Fruit fly (Drosophila melanogaster) whole organism, embryonic: Measurements from ENCODE around the gene AP-2mu.
A peak's percentile ranks its signal among the peaks of the same experiment; 100 is the strongest.

Experiments
- ATbp ChIP-seq: fragments of 200-800 bp; sonication (Bioruptor generic); optimal IDR thresholded peaks from 2 replicates; lab custom pipeline; 2017; ENCODE audit warnings: missing biosample characterization, mild to moderate bottlenecking, missing genetic modification characterization, missing genetic modification reagents
- CG10209 ChIP-seq: fragments of 200-800 bp; sonication (Bioruptor generic); optimal IDR thresholded peaks from 3 replicates; lab custom pipeline; 2017; ENCODE audit warnings: missing biosample characterization, mild to moderate bottlenecking, missing genetic modification characterization, missing genetic modification reagents
- CG10267 ChIP-seq: fragments of 200-800 bp; sonication (Bioruptor generic); optimal IDR thresholded peaks from 2 replicates; lab custom pipeline; 2018; ENCODE audit warnings: missing biosample characterization, mild to moderate bottlenecking, missing genetic modification characterization, moderate library complexity
- CG11456 ChIP-seq: fragments of 200-800 bp; sonication (Bioruptor generic); IDR thresholded peaks from 3 replicates; pipeline ENCODE4 v1.3.6; 2022; ENCODE audit warnings: missing biosample characterization, missing genetic modification characterization
- CG11696 ChIP-seq: fragments of 200-800 bp; sonication (Bioruptor generic); IDR thresholded peaks from 2 replicates; pipeline ENCODE4 v1.3.6; 2022; ENCODE audit warnings: missing biosample characterization, missing genetic modification characterization
- CG11723 ChIP-seq: fragments of 200-800 bp; sonication (Bioruptor generic); optimal IDR thresholded peaks from 2 replicates; lab custom pipeline; 2017; ENCODE audit warnings: missing biosample characterization, mild to moderate bottlenecking, missing genetic modification characterization
- CG12219 ChIP-seq: fragments of 200-800 bp; sonication (Bioruptor generic); optimal IDR thresholded peaks from 3 replicates; lab custom pipeline; 2018; ENCODE audit warnings: missing biosample characterization, mild to moderate bottlenecking, missing genetic modification characterization
- CG12299 ChIP-seq: fragments of 200-800 bp; sonication (Bioruptor generic); optimal IDR thresholded peaks from 2 replicates; lab custom pipeline; 2018; ENCODE audit warnings: missing biosample characterization, mild to moderate bottlenecking, missing genetic modification characterization
- CG12391 ChIP-seq: fragments of 200-800 bp; sonication (Bioruptor generic); optimal IDR thresholded peaks from 3 replicates; lab custom pipeline; 2018; ENCODE audit warnings: missing biosample characterization, mild to moderate bottlenecking, missing genetic modification characterization, moderate library complexity
- CG13775 ChIP-seq: fragments of 200-800 bp; sonication (Bioruptor generic); optimal IDR thresholded peaks from 3 replicates; lab custom pipeline; 2017; ENCODE audit warnings: missing biosample characterization, mild to moderate bottlenecking, missing genetic modification characterization
- CG15011 ChIP-seq: fragments of 200-800 bp; sonication (Bioruptor generic); optimal IDR thresholded peaks from 3 replicates; lab custom pipeline; 2018; ENCODE audit warnings: missing biosample characterization, mild to moderate bottlenecking, missing genetic modification characterization
- CG15696 ChIP-seq: fragments of 200-800 bp; sonication (Bioruptor generic); optimal IDR thresholded peaks from 2 replicates; lab custom pipeline; 2019; ENCODE audit warnings: missing biosample characterization, mild to moderate bottlenecking, missing genetic modification characterization, moderate library complexity
- CG17612 ChIP-seq: fragments of 200-800 bp; sonication (Bioruptor generic); IDR thresholded peaks from 2 replicates; pipeline ENCODE4 v1.3.6; 2022; ENCODE audit warnings: missing biosample characterization, missing genetic modification characterization
- CG34376 ChIP-seq: fragments of 200-800 bp; sonication (Bioruptor generic); optimal IDR thresholded peaks from 2 replicates; lab custom pipeline; 2018; ENCODE audit warnings: missing biosample characterization, mild to moderate bottlenecking, missing genetic modification characterization
- CG34422 ChIP-seq: fragments of 200-800 bp; sonication (Bioruptor generic); IDR thresholded peaks from 3 replicates; pipeline ENCODE4 v1.3.6; 2022; ENCODE audit warnings: missing biosample characterization, missing genetic modification characterization
- CG4854 ChIP-seq: fragments of 200-800 bp; sonication (Bioruptor generic); optimal IDR thresholded peaks from 2 replicates; lab custom pipeline; 2016; ENCODE audit warnings: missing biosample characterization, missing genetic modification characterization, inconsistent platforms
- CG6689 ChIP-seq: fragments of 200-800 bp; sonication (Bioruptor generic); IDR thresholded peaks from 2 replicates; pipeline ENCODE4 v1.3.6; 2022; ENCODE audit warnings: missing biosample characterization, missing genetic modification characterization
- CG7839 ChIP-seq: fragments of 200-800 bp; sonication (Bioruptor generic); optimal IDR thresholded peaks from 3 replicates; lab custom pipeline; 2018; ENCODE audit warnings: missing biosample characterization, mild to moderate bottlenecking, missing genetic modification characterization, moderate library complexity
- CG9215 ChIP-seq: fragments of 200-800 bp; sonication (Bioruptor generic); IDR thresholded peaks from 2 replicates; pipeline ENCODE4 v1.3.6; 2022; ENCODE audit warnings: missing biosample characterization, missing genetic modification characterization
- CoRest ChIP-seq: fragments of 200-800 bp; sonication (Bioruptor generic); optimal IDR thresholded peaks from 3 replicates; lab custom pipeline; 2018; ENCODE audit warnings: missing biosample characterization, mild to moderate bottlenecking, missing genetic modification characterization, moderate library complexity
- D ChIP-seq, 2 experiments: fragments of 200-800 bp in 1 of 2; fragments of >200 bp in 1 of 2; sonication (Bioruptor generic) in 1 of 2; optimal IDR thresholded peaks; 2 replicates in 1 of 2; 3 replicates in 1 of 2; lab custom pipeline; 2017; ENCODE audit warnings: mild to moderate bottlenecking in 1 of 2, missing biosample characterization in 1 of 2, missing genetic modification characterization in 1 of 2, missing genetic modification reagents in 1 of 2
- Dp ChIP-seq: fragments of 200-800 bp; sonication (Bioruptor generic); optimal IDR thresholded peaks from 2 replicates; lab custom pipeline; 2018; ENCODE audit warnings: missing biosample characterization, mild to moderate bottlenecking, missing genetic modification characterization, moderate library complexity
- GATAe ChIP-seq: fragments of 200-800 bp; sonication (Bioruptor generic); conservative IDR thresholded peaks from 2 replicates; pipeline ENCODE4 v1.3.6; 2022; ENCODE audit warnings: missing biosample characterization, missing genetic modification characterization
- HmgD ChIP-seq: fragments of 200-800 bp; sonication (Bioruptor generic); optimal IDR thresholded peaks from 3 replicates; lab custom pipeline; 2016; ENCODE audit warnings: missing biosample characterization, missing genetic modification characterization
- Kr ChIP-seq: fragments of 200-800 bp; sonication (Bioruptor generic); optimal IDR thresholded peaks from 2 replicates; lab custom pipeline; 2017; ENCODE audit warnings: missing biosample characterization, mild to moderate bottlenecking, missing genetic modification characterization
- MESR4 ChIP-seq: fragments of 200-800 bp; sonication (Bioruptor generic); optimal IDR thresholded peaks from 2 replicates; lab custom pipeline; 2018; ENCODE audit warnings: missing biosample characterization, mild to moderate bottlenecking, missing genetic modification characterization, moderate library complexity
- NK7.1 ChIP-seq: fragments of 200-800 bp; sonication (Bioruptor generic); optimal IDR thresholded peaks from 3 replicates; lab custom pipeline; 2016; ENCODE audit warnings: missing biosample characterization, missing genetic modification characterization
- bowl ChIP-seq: fragments of 200-800 bp; sonication (Bioruptor generic); IDR thresholded peaks from 2 replicates; pipeline ENCODE4 v1.3.6; 2022; ENCODE audit warnings: missing biosample characterization, missing genetic modification characterization
- disco-r ChIP-seq: fragments of 200-800 bp; sonication (Bioruptor generic); optimal IDR thresholded peaks from 2 replicates; lab custom pipeline; 2016; ENCODE audit warnings: missing biosample characterization, missing genetic modification characterization
- dmrt99B ChIP-seq: fragments of 200-800 bp; sonication (Bioruptor generic); optimal IDR thresholded peaks from 2 replicates; lab custom pipeline; 2018; ENCODE audit warnings: missing biosample characterization, mild to moderate bottlenecking, missing genetic modification characterization, moderate library complexity
- emc ChIP-seq: fragments of 200-800 bp; sonication (Bioruptor generic); optimal IDR thresholded peaks from 2 replicates; lab custom pipeline; 2016; ENCODE audit warnings: missing biosample characterization, missing genetic modification characterization
- fd102C ChIP-seq: fragments of 200-800 bp; sonication (Bioruptor generic); optimal IDR thresholded peaks from 2 replicates; lab custom pipeline; 2018; ENCODE audit warnings: missing biosample characterization, mild to moderate bottlenecking, missing genetic modification characterization, moderate library complexity
- gcm2 ChIP-seq: fragments of 200-800 bp; sonication (Bioruptor generic); optimal IDR thresholded peaks from 2 replicates; lab custom pipeline; 2016; ENCODE audit warnings: missing biosample characterization, missing genetic modification characterization
- her ChIP-seq: fragments of 200-800 bp; sonication (Bioruptor generic); optimal IDR thresholded peaks from 2 replicates; lab custom pipeline; 2016; ENCODE audit warnings: missing biosample characterization, missing genetic modification characterization
- jing ChIP-seq: fragments of 200-800 bp; sonication (Bioruptor generic); optimal IDR thresholded peaks from 2 replicates; lab custom pipeline; 2018; ENCODE audit warnings: missing biosample characterization, mild to moderate bottlenecking, missing genetic modification characterization
- jumu ChIP-seq: fragments of 200-800 bp; sonication (Bioruptor generic); optimal IDR thresholded peaks from 3 replicates; lab custom pipeline; 2016; ENCODE audit warnings: missing biosample characterization, missing genetic modification characterization
- mirr ChIP-seq: fragments of 200-800 bp; sonication (Bioruptor generic); optimal IDR thresholded peaks from 3 replicates; lab custom pipeline; 2018; ENCODE audit warnings: missing biosample characterization, mild to moderate bottlenecking, missing genetic modification characterization
- onecut ChIP-seq: fragments of 200-800 bp; sonication (Bioruptor generic); IDR thresholded peaks from 2 replicates; pipeline ENCODE4 v1.3.6; 2022; ENCODE audit warnings: missing biosample characterization, missing genetic modification characterization
- pan ChIP-seq, 4 experiments: fragments of >200 bp in 3 of 4; fragments of 200-800 bp in 1 of 4; sonication (Bioruptor generic) in 1 of 4; optimal IDR thresholded peaks in 3 of 4; IDR thresholded peaks in 1 of 4; 2 replicates each; pipeline versions ENCODE4 v1.3.6 to Lab custom; 2017 to 2022; ENCODE audit warnings: missing biosample characterization in 2 of 4, missing genetic modification characterization in 2 of 4, mixed read lengths in 1 of 4
- sisA ChIP-seq: fragments of 200-800 bp; sonication (Bioruptor generic); IDR thresholded peaks from 2 replicates; pipeline ENCODE4 v1.3.6; 2022; ENCODE audit warnings: missing biosample characterization, missing genetic modification characterization
- stc ChIP-seq: fragments of 200-800 bp; sonication (Bioruptor generic); IDR thresholded peaks from 2 replicates; pipeline ENCODE4 v1.3.6; 2022; ENCODE audit warnings: missing biosample characterization, missing genetic modification characterization
- tin ChIP-seq: fragments of 200-800 bp; sonication (Bioruptor generic); optimal IDR thresholded peaks from 3 replicates; lab custom pipeline; 2016; ENCODE audit warnings: missing biosample characterization, missing genetic modification characterization
- tll ChIP-seq, 2 experiments: fragments of 200-800 bp in 1 of 2; fragments of >200 bp in 1 of 2; sonication (Bioruptor generic) in 1 of 2; optimal IDR thresholded peaks; 2 replicates each; lab custom pipeline; 2017 to 2019; ENCODE audit warnings: missing biosample characterization in 2 of 2, missing genetic modification characterization in 2 of 2, mild to moderate bottlenecking in 1 of 2, moderate library complexity in 1 of 2
- ttk ChIP-seq: fragments of 200-800 bp; sonication (Bioruptor generic); IDR thresholded peaks from 2 replicates; pipeline ENCODE4 v2.1.2; 2022; ENCODE audit warnings: missing biosample characterization, missing genetic modification characterization
- twi ChIP-seq: fragments of 200-800 bp; optimal IDR thresholded peaks from 2 replicates; lab custom pipeline; 2019; ENCODE audit warnings: missing biosample characterization, mild to moderate bottlenecking, missing genetic modification characterization, moderate library complexity
- vfl ChIP-seq: fragments of 200-800 bp; sonication (Bioruptor generic); optimal IDR thresholded peaks from 2 replicates; lab custom pipeline; 2016; ENCODE audit warnings: missing biosample characterization, missing genetic modification characterization
- vnd ChIP-seq: fragments of 200-800 bp; sonication (Bioruptor generic); IDR thresholded peaks from 3 replicates; pipeline ENCODE4 v1.3.6; 2022; ENCODE audit warnings: missing biosample characterization, missing genetic modification characterization; ENCODE audit not compliant: partially characterized antibody

AP-2mu gene

dm6 chr3R:22468829-22469487 lies 6.7 kb downstream of the AP-2mu start (continued):
- TF ChIP-seq CG9215, result peak; percentile 85
- TF ChIP-seq ttk (GFP tag; lab: Robert Waterston, UW), result peak; percentile 74
- TF ChIP-seq ATbp (GFP tag; lab: Kevin White, UChicago), result peak; percentile 86
- no peak for TF ChIP-seq CG4854 (GFP tag; lab: Kevin White, UChicago)
- TF ChIP-seq HmgD (GFP tag; lab: Kevin White, UChicago), result peak; percentile 42
- no peak for TF ChIP-seq vnd (GFP tag; lab: Robert Waterston, UW)
- TF ChIP-seq Kr, result no peak
- peak; percentile 78 for TF ChIP-seq stc
- TF ChIP-seq CG17612 (GFP tag; lab: Robert Waterston, UW), result peak; percentile 31; the same call in 1 of the 2 replicates
- peak; percentile 57 for TF ChIP-seq disco-r (GFP tag; lab: Kevin White, UChicago)
- peak; percentile 83 for TF ChIP-seq tin (GFP tag; lab: Kevin White, UChicago)
- peak; percentile 89 for TF ChIP-seq jumu (GFP tag; lab: Kevin White, UChicago)
- peak; percentile 81 for TF ChIP-seq onecut (GFP tag; lab: Robert Waterston, UW)
- peak; percentile 90 for TF ChIP-seq her
- peak; percentile 83 for TF ChIP-seq sisA (GFP tag; lab: Robert Waterston, UW)
- TF ChIP-seq jing (GFP tag; lab: Kevin White, UChicago), result peak; percentile 64
- TF ChIP-seq CG12299 (tag; lab: Kevin White, UChicago), result peak; percentile 81
- TF ChIP-seq MESR4, result peak; percentile 13
- peak; percentile 85 for TF ChIP-seq CG12219
- TF ChIP-seq CG15011 (GFP tag; lab: Kevin White, UChicago), result peak; percentile 81
- peak; percentile 64 for TF ChIP-seq CG11723
- peak; percentile 84 for TF ChIP-seq vfl (GFP tag; lab: Kevin White, UChicago)
- peak; percentile 85 for TF ChIP-seq CG10209 (GFP tag; lab: Kevin White, UChicago)
- TF ChIP-seq CG11456, result peak; percentile 86
- TF ChIP-seq CG6689 (GFP tag; lab: Robert Waterston, UW), result peak; percentile 87
- no peak for TF ChIP-seq fd102C
- TF ChIP-seq NK7.1 (GFP tag; lab: Kevin White, UChicago), result peak; percentile 77
- no peak for TF ChIP-seq Dp (GFP tag; lab: Kevin White, UChicago)
- TF ChIP-seq CG11696, result 0 out of 2 replicates have a peak, but pooled peaks have one; percentile 25
- no peak for TF ChIP-seq pan (optimal IDR thresholded peaks at IDR 0.05; lab: Kevin White, UChicago)
- TF ChIP-seq pan (GFP tag; optimal IDR thresholded peaks at IDR 0.05 in 1 of 2, IDR thresholded peaks at IDR 0.05 in 1 of 2), result peak in 1 of 2 experiments; percentile 83
- TF ChIP-seq GATAe, result peak; percentile 63; the same call in 1 of the 2 replicates
- TF ChIP-seq CG12391 (tag; lab: Kevin White, UChicago), result peak; percentile 80
- TF ChIP-seq dmrt99B (tag; lab: Kevin White, UChicago), result peak; percentile 93
- peak; percentile 92 for TF ChIP-seq CG7839 (tag; lab: Kevin White, UChicago)
- TF ChIP-seq tll (GFP tag; optimal IDR thresholded peaks at IDR 0.05; lab: Kevin White, UChicago), result no peak
- peak; percentile 67 for TF ChIP-seq gcm2
- peak; percentile 75 for TF ChIP-seq CG13775 (GFP tag; lab: Kevin White, UChicago)
- peak; percentile 79; the same call in 1 of the 3 replicates for TF ChIP-seq CG34422
- peak; percentile 69 for TF ChIP-seq CG10267 (tag; lab: Kevin White, UChicago)
- TF ChIP-seq CoRest (tag; lab: Kevin White, UChicago), result peak; percentile 87
- TF ChIP-seq D (optimal IDR thresholded peaks at IDR 0.05; lab: Kevin White, UChicago), result no peak
- TF ChIP-seq D (GFP tag; optimal IDR thresholded peaks at IDR 0.05; lab: Kevin White, UChicago), result peak; percentile 73
- TF ChIP-seq CG34376 (GFP tag; lab: Kevin White, UChicago), result peak; percentile 90
- TF ChIP-seq twi (tag; lab: Kevin White, UChicago), result no peak
- peak; percentile 78 for TF ChIP-seq emc
- peak; percentile 10 for TF ChIP-seq CG15696 (tag; lab: Kevin White, UChicago)
- TF ChIP-seq bowl, result peak; percentile 45; the same call in 1 of the 2 replicates
- TF ChIP-seq mirr (GFP tag; lab: Kevin White, UChicago), result peak; percentile 81
